Fruit fly (Drosophila melanogaster): ENCODE results near the gene Ir94a.

Ir94a gene

DNA sequence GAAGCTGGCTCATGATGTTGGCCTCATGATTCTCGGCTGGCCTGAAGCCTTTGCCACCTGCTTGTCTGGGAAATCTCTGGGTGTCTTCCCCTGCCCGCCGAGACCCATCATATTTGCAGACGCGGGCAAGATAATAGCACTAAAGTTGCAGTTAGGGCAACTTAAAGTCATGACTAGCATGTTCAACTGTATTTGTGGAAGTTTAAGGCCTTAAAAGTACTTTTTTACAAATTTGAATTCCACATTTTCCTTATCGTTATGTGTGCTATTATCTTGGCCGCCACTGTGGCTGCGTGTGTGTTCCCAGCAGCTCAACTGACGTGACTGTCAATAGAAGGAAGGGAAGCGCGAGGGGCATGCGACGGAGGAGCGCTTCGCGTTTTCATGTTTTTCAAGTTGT, 25.9 kb downstream of the Ir94a start (continued):
- TF ChIP-seq Hr38 (GFP tag; optimal IDR thresholded peaks at IDR 0.05) (no peak), CG6792 (GFP tag; optimal IDR thresholded peaks at IDR 0.05) (peak; percentile 81), svp (GFP tag) (peak; percentile 88), CG6276 (GFP tag; optimal IDR thresholded peaks at IDR 0.05) (peak; percentile 89), CG11762 (GFP tag; optimal IDR thresholded peaks at IDR 0.05; ENCODE audit: insufficient read depth) (peak; percentile 96), salr (GFP tag; optimal IDR thresholded peaks at IDR 0.05) (peak; percentile 81 to 85), Sox15 (GFP tag; optimal IDR thresholded peaks at IDR 0.05) (peak; percentile 63), CG11902 (GFP tag; optimal IDR thresholded peaks at IDR 0.05) (peak; percentile 53), Ets96B (tag; optimal IDR thresholded peaks at IDR 0.05) (peak; percentile 91), Hr39 (GFP tag; optimal IDR thresholded peaks at IDR 0.05) (peak; percentile 77), CG7368 (GFP tag; optimal IDR thresholded peaks at IDR 0.05) (peak; percentile 94), topi (GFP tag; optimal IDR thresholded peaks at IDR 0.05) (peak; percentile 76), Lpt (GFP tag; optimal IDR thresholded peaks at IDR 0.05) (peak; percentile 90), fkh (GFP tag; optimal IDR thresholded peaks at IDR 0.05) (peak; percentile 16), ss (GFP tag; optimal IDR thresholded peaks at IDR 0.05) (peak; percentile 90 to 96), CG8119 (GFP tag; IDR thresholded peaks at IDR 0.05) (peak; percentile 91), CG11294 (GFP tag; IDR thresholded peaks at IDR 0.05) (peak; percentile 68), vri (GFP tag; optimal IDR thresholded peaks at IDR 0.05) (peak; percentile 59), fd85E (GFP tag; optimal IDR thresholded peaks at IDR 0.05) (peak; percentile 73), CG3919 (GFP tag; optimal IDR thresholded peaks at IDR 0.05) (peak; percentile 92), lz (GFP tag; optimal IDR thresholded peaks at IDR 0.05) (peak; percentile 66), fd59A (GFP tag; optimal IDR thresholded peaks at IDR 0.05) (peak; percentile 87), Sox14 (GFP tag; optimal IDR thresholded peaks at IDR 0.05) (peak; percentile 90), acj6 (GFP tag; optimal IDR thresholded peaks at IDR 0.05) (peak; percentile 84)

- no peak for TF ChIP-seq Hr38 (GFP tag; optimal IDR thresholded peaks at IDR 0.05)
- peak; percentile 66 for TF ChIP-seq CG6854 (GFP tag; optimal IDR thresholded peaks at IDR 0.05)
- peak; percentile 17 for TF ChIP-seq Sox14 (GFP tag; optimal IDR thresholded peaks at IDR 0.05)
- peak; percentile 61 for TF ChIP-seq CG11762 (GFP tag; optimal IDR thresholded peaks at IDR 0.05; ENCODE audit: insufficient read depth)
- TF ChIP-seq Blimp-1 (GFP tag; optimal IDR thresholded peaks at IDR 0.05): no peak
- TF ChIP-seq Ets21C (GFP tag; optimal IDR thresholded peaks at IDR 0.05): no peak
- peak; percentile 47 for TF ChIP-seq spab (GFP tag; optimal IDR thresholded peaks at IDR 0.05)
- no peak for TF ChIP-seq CG6792 (GFP tag; optimal IDR thresholded peaks at IDR 0.05)
- peak; percentile 73 for TF ChIP-seq ss (GFP tag; optimal IDR thresholded peaks at IDR 0.05)
- TF ChIP-seq CG11902 (GFP tag; optimal IDR thresholded peaks at IDR 0.05): no peak
- TF ChIP-seq CG6163 (GFP tag; IDR thresholded peaks at IDR 0.05): peak; percentile 84
- TF ChIP-seq CG3032 (tag; optimal IDR thresholded peaks at IDR 0.05): peak; percentile 74
- TF ChIP-seq salr (GFP tag; optimal IDR thresholded peaks at IDR 0.05): peak; percentile 52 to 59
- peak; percentile 27 for TF ChIP-seq Lpt (GFP tag; optimal IDR thresholded peaks at IDR 0.05)
- no peak for TF ChIP-seq OdsH (GFP tag; optimal IDR thresholded peaks at IDR 0.05)
- TF ChIP-seq fkh (GFP tag; optimal IDR thresholded peaks at IDR 0.05): no peak
- peak; percentile 73 for TF ChIP-seq CG10669 (GFP tag; optimal IDR thresholded peaks at IDR 0.05)
- peak; percentile 62 for TF ChIP-seq CG1621 (tag; optimal IDR thresholded peaks at IDR 0.05)
- TF ChIP-seq fd85E (GFP tag; optimal IDR thresholded peaks at IDR 0.05): peak; percentile 19
- peak; percentile 28 for TF ChIP-seq Eip78C (GFP tag)
- no peak for TF ChIP-seq Sox15 (GFP tag; optimal IDR thresholded peaks at IDR 0.05)
- TF ChIP-seq eg (GFP tag; IDR thresholded peaks at IDR 0.05): peak; percentile 78
- no peak for TF ChIP-seq Hr4 (GFP tag; optimal IDR thresholded peaks at IDR 0.05)
- TF ChIP-seq CG4318 (GFP tag; optimal IDR thresholded peaks at IDR 0.05): no peak
- TF ChIP-seq Gug (GFP tag; IDR thresholded peaks at IDR 0.05): no peak
- TF ChIP-seq CG8119 (GFP tag; IDR thresholded peaks at IDR 0.05): peak; percentile 47; the same call in 1 of the 3 replicates
- TF ChIP-seq lz (GFP tag; optimal IDR thresholded peaks at IDR 0.05): no peak
- no peak for TF ChIP-seq topi (GFP tag; optimal IDR thresholded peaks at IDR 0.05)
- TF ChIP-seq CG15336 (GFP tag; IDR thresholded peaks at IDR 0.05): peak; percentile 46; the same call in 1 of the 2 replicates
- peak; percentile 33 for TF ChIP-seq pdm3 (GFP tag; optimal IDR thresholded peaks at IDR 0.05)
- no peak for TF ChIP-seq Eip75B (GFP tag; optimal IDR thresholded peaks at IDR 0.05)
- no peak for TF ChIP-seq Hr39 (GFP tag; optimal IDR thresholded peaks at IDR 0.05)
- TF ChIP-seq vri (GFP tag; optimal IDR thresholded peaks at IDR 0.05): peak; percentile 10
- peak; percentile 40 for TF ChIP-seq CG8632 (GFP tag; optimal IDR thresholded peaks at IDR 0.05)
- no peak for TF ChIP-seq Eip93F (GFP tag; optimal IDR thresholded peaks at IDR 0.05)
- peak; percentile 79 for TF ChIP-seq CG6808 (GFP tag; optimal IDR thresholded peaks at IDR 0.05)
- TF ChIP-seq CG34406 (GFP tag; optimal IDR thresholded peaks at IDR 0.05): peak; percentile 42
- TF ChIP-seq achi (GFP tag; optimal IDR thresholded peaks at IDR 0.05): peak; percentile 45
- peak; percentile 53 for TF ChIP-seq CG6276 (GFP tag; optimal IDR thresholded peaks at IDR 0.05)
- no peak for TF ChIP-seq esn (GFP tag; optimal IDR thresholded peaks at IDR 0.05)
Measured at dm6 chr3R:22139916-22140455, 26.8 kb downstream of the Ir94a start.
